Fruit fly (Drosophila melanogaster) whole organism, prepupa: ENCODE measurements around the gene CG33306.

Experiments
- Gug ChIP-seq: fragments of 200-800 bp; sonication (Bioruptor generic); IDR thresholded peaks from 2 replicates; pipeline ENCODE4 v1.3.6; 2022; ENCODE audit warnings: missing biosample characterization, missing genetic modification characterization
- net ChIP-seq: fragments of 200-800 bp; sonication (Bioruptor generic); optimal IDR thresholded peaks from 3 replicates; lab custom pipeline; 2016; ENCODE audit warnings: missing biosample characterization, missing genetic modification characterization

DNA sequence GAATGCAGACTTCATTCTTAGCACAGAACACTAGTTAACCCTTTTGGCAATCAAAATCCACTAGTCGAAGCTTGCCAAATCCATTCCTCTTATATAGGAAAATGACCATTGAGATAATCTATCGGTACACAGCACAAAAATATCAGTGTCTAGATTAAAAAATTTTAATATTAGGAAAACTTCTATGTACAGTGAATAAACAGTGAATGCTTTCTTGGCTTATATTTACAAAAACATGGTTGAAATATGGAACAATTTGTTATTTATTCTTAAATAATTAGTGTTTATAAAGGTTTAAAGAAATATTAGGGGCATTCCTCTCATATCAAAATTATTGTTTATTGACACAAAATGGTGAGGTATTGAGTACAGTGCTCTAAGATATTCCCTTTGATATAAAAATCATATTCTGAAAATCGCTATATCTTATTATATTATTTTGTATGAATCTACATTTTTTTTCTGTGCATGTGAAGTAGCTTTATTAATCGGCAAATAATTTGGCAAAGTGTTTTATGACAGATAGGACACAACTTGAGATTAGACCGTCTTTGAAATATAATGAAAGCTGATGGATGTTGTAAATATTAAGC is at the start of gene CG33306:
- TF ChIP-seq Gug (GFP tag; lab: Robert Waterston, UW) = no peak
- TF ChIP-seq net = no peak
